Fruit fly (Drosophila melanogaster) whole organism, prepupa: ENCODE results near the gene CG12231.

Experiments
- Hr38 ChIP-seq: sonication (Bioruptor generic); optimal IDR thresholded peaks from 2 replicates; lab custom pipeline; 2016; ENCODE audit warnings: missing biosample characterization, missing genetic modification characterization
- Lpt ChIP-seq: fragments of 200-800 bp; sonication (Bioruptor generic); optimal IDR thresholded peaks from 3 replicates; lab custom pipeline; 2016; ENCODE audit warnings: missing biosample characterization, missing genetic modification characterization
- dsx ChIP-seq: fragments of 200-800 bp; optimal IDR thresholded peaks from 3 replicates; lab custom pipeline; 2019; ENCODE audit warnings: missing biosample characterization, mild to moderate bottlenecking, missing genetic modification characterization, moderate library complexity; ENCODE audit not compliant: poor library complexity, severe bottlenecking

DNA sequence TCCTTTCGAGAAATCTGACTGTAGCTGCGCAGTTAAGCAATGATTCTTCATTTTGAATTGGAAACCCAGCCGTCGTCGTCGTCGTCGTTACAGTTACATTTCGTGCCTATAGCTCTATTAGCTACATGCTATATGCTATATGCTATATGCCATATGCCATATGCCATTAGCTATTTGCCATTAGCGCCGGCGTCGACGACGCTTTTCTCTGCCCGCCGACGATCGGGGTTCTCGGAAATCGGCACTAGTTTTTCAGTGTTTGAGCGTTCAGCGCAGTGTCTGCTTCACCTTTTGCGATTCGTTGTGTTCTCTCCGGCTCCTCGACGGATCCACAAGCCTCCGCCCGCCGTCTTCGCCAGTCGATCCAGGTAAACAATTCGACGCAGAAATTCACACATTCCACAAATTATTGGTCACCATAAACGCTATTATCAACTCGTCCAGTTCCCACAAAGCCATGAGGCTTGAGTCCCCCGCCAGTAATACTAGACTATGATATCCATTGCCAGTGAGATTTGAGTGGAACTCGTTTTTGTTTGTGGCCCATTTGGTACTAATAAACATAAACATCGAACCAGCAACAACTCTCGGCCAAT, 27.3 kb downstream of the CG12231 start:
- no peak for TF ChIP-seq dsx (GFP tag; lab: Kevin White, UChicago)
- TF ChIP-seq Lpt = no peak
- TF ChIP-seq Hr38 = no peak
